Fruit fly (Drosophila melanogaster) whole organism, prepupa: Measurements from ENCODE around the gene gpp.

Experiments
- Blimp-1 ChIP-seq: fragments of 200-800 bp; sonication (Bioruptor generic); optimal IDR thresholded peaks from 3 replicates; lab custom pipeline; 2017; ENCODE audit warnings: missing biosample characterization, missing genetic modification characterization, mild to moderate bottlenecking, moderate library complexity, missing genetic modification reagents
- CG10631 ChIP-seq: fragments of 200-800 bp; sonication (Bioruptor generic); optimal IDR thresholded peaks from 2 replicates; lab custom pipeline; 2016; ENCODE audit warnings: missing biosample characterization, missing genetic modification characterization
- CG10669 ChIP-seq: fragments of 200-800 bp; sonication (Bioruptor generic); optimal IDR thresholded peaks from 3 replicates; lab custom pipeline; 2018; ENCODE audit warnings: missing biosample characterization, mild to moderate bottlenecking, missing genetic modification characterization, moderate library complexity
- CG11762 ChIP-seq: fragments of 200-800 bp; sonication (Bioruptor generic); optimal IDR thresholded peaks from 3 replicates; lab custom pipeline; 2016; ENCODE audit warnings: missing biosample characterization, missing genetic modification characterization; ENCODE audit not compliant: insufficient read depth
- CG11902 ChIP-seq: fragments of 200-800 bp; sonication (Bioruptor generic); optimal IDR thresholded peaks from 3 replicates; lab custom pipeline; 2016; ENCODE audit warnings: missing biosample characterization, missing genetic modification characterization
- CG1621 ChIP-seq: fragments of 200-800 bp; sonication (Bioruptor generic); optimal IDR thresholded peaks from 3 replicates; lab custom pipeline; 2018; ENCODE audit warnings: missing biosample characterization, mild to moderate bottlenecking, missing genetic modification characterization
- CG16779 ChIP-seq: fragments of 200-800 bp; sonication (Bioruptor generic); optimal IDR thresholded peaks from 3 replicates; lab custom pipeline; 2017; ENCODE audit warnings: missing biosample characterization, mild to moderate bottlenecking, missing genetic modification characterization
- CG3032 ChIP-seq: fragments of 200-800 bp; optimal IDR thresholded peaks from 2 replicates; lab custom pipeline; 2019; ENCODE audit warnings: missing biosample characterization, mild to moderate bottlenecking, missing genetic modification characterization, moderate library complexity
- CG31627 ChIP-seq: fragments of 200-800 bp; sonication (Bioruptor generic); optimal IDR thresholded peaks from 3 replicates; lab custom pipeline; 2016; ENCODE audit warnings: missing biosample characterization, missing genetic modification characterization
- CG32006 ChIP-seq: fragments of 200-800 bp; sonication (Bioruptor generic); optimal IDR thresholded peaks from 3 replicates; lab custom pipeline; 2017; ENCODE audit warnings: missing biosample characterization, mild to moderate bottlenecking, missing genetic modification characterization
- CG34406 ChIP-seq: fragments of 200-800 bp; sonication (Bioruptor generic); optimal IDR thresholded peaks from 3 replicates; lab custom pipeline; 2016; ENCODE audit warnings: missing biosample characterization, missing genetic modification characterization
- CG3919 ChIP-seq: fragments of 200-800 bp; sonication (Bioruptor generic); optimal IDR thresholded peaks from 3 replicates; lab custom pipeline; 2016; ENCODE audit warnings: missing biosample characterization, missing genetic modification characterization
- CG4318 ChIP-seq: fragments of 200-800 bp; sonication (Bioruptor generic); optimal IDR thresholded peaks from 3 replicates; lab custom pipeline; 2017; ENCODE audit warnings: missing biosample characterization, mild to moderate bottlenecking, missing genetic modification characterization
- CG6163 ChIP-seq: fragments of 200-800 bp; sonication (Bioruptor generic); IDR thresholded peaks from 3 replicates; pipeline ENCODE4 v1.3.6; 2022; ENCODE audit warnings: missing biosample characterization, missing genetic modification characterization
- CG6808 ChIP-seq: fragments of 200-800 bp; sonication (Bioruptor generic); optimal IDR thresholded peaks from 3 replicates; lab custom pipeline; 2017; ENCODE audit warnings: missing biosample characterization, missing genetic modification characterization, mild to moderate bottlenecking, moderate library complexity, missing genetic modification reagents
- CG8319 ChIP-seq: fragments of 200-800 bp; sonication (Bioruptor generic); optimal IDR thresholded peaks from 3 replicates; lab custom pipeline; 2016; ENCODE audit warnings: missing biosample characterization, missing genetic modification characterization
- CG9139 ChIP-seq: fragments of 200-800 bp; sonication (Bioruptor generic); optimal IDR thresholded peaks from 3 replicates; lab custom pipeline; 2017; ENCODE audit warnings: missing biosample characterization, mild to moderate bottlenecking, missing genetic modification characterization
- Eip75B ChIP-seq: fragments of 200-800 bp; sonication (Bioruptor generic); optimal IDR thresholded peaks from 3 replicates; lab custom pipeline; 2016; ENCODE audit warnings: missing biosample characterization, missing genetic modification characterization
- Eip78C ChIP-seq: fragments of 200-800 bp; sonication (Bioruptor generic); peaks from one replicate; lab custom pipeline; 2016; ENCODE audit warnings: missing biosample characterization, missing genetic modification characterization
- Ets21C ChIP-seq: fragments of 200-800 bp; sonication (Bioruptor generic); optimal IDR thresholded peaks from 3 replicates; lab custom pipeline; 2016; ENCODE audit warnings: missing biosample characterization, missing genetic modification characterization
- Ets96B ChIP-seq: fragments of 200-800 bp; optimal IDR thresholded peaks from 2 replicates; lab custom pipeline; 2019; ENCODE audit warnings: missing biosample characterization, mild to moderate bottlenecking, missing genetic modification characterization, moderate library complexity
- Hr38 ChIP-seq: sonication (Bioruptor generic); optimal IDR thresholded peaks from 2 replicates; lab custom pipeline; 2016; ENCODE audit warnings: missing biosample characterization, missing genetic modification characterization
- Hr4 ChIP-seq: fragments of 200-800 bp; sonication (Bioruptor generic); optimal IDR thresholded peaks from 3 replicates; lab custom pipeline; 2016; ENCODE audit warnings: missing biosample characterization, missing genetic modification characterization
- Lpt ChIP-seq: fragments of 200-800 bp; sonication (Bioruptor generic); optimal IDR thresholded peaks from 3 replicates; lab custom pipeline; 2016; ENCODE audit warnings: missing biosample characterization, missing genetic modification characterization
- Met ChIP-seq: fragments of 200-800 bp; sonication (Bioruptor generic); optimal IDR thresholded peaks from 3 replicates; lab custom pipeline; 2016; ENCODE audit warnings: missing biosample characterization, missing genetic modification characterization
- OdsH ChIP-seq: fragments of 200-800 bp; sonication (Bioruptor generic); optimal IDR thresholded peaks from 3 replicates; lab custom pipeline; 2016; ENCODE audit warnings: missing biosample characterization, missing genetic modification characterization
- Smox ChIP-seq: fragments of 200-800 bp; sonication (Bioruptor generic); optimal IDR thresholded peaks from 3 replicates; lab custom pipeline; 2016; ENCODE audit warnings: missing biosample characterization, missing genetic modification characterization
- Sox102F ChIP-seq: fragments of 200-800 bp; sonication (Bioruptor generic); optimal IDR thresholded peaks from 2 replicates; lab custom pipeline; 2016; ENCODE audit warnings: missing biosample characterization, mild to moderate bottlenecking, missing genetic modification characterization
- Sox14 ChIP-seq: fragments of 200-800 bp; sonication (Bioruptor generic); optimal IDR thresholded peaks from 3 replicates; lab custom pipeline; 2016; ENCODE audit warnings: missing biosample characterization, missing genetic modification characterization
- Sox15 ChIP-seq: fragments of 200-800 bp; sonication (Bioruptor generic); optimal IDR thresholded peaks from 3 replicates; lab custom pipeline; 2016; ENCODE audit warnings: missing biosample characterization, missing genetic modification characterization
- achi ChIP-seq: fragments of 200-800 bp; sonication (Bioruptor generic); optimal IDR thresholded peaks from 3 replicates; lab custom pipeline; 2016; ENCODE audit warnings: missing biosample characterization, missing genetic modification characterization
- cyc ChIP-seq: fragments of 200-800 bp; sonication (Bioruptor generic); optimal IDR thresholded peaks from 3 replicates; lab custom pipeline; 2016; ENCODE audit warnings: missing biosample characterization, missing genetic modification characterization
- dsx ChIP-seq: fragments of 200-800 bp; optimal IDR thresholded peaks from 3 replicates; lab custom pipeline; 2019; ENCODE audit warnings: missing biosample characterization, mild to moderate bottlenecking, missing genetic modification characterization, moderate library complexity; ENCODE audit not compliant: poor library complexity, severe bottlenecking
- esn ChIP-seq: fragments of 200-800 bp; sonication (Bioruptor generic); optimal IDR thresholded peaks from 2 replicates; lab custom pipeline; 2016; ENCODE audit warnings: missing biosample characterization, mild to moderate bottlenecking, missing genetic modification characterization, moderate library complexity
- fd59A ChIP-seq: fragments of 200-800 bp; sonication (Bioruptor generic); optimal IDR thresholded peaks from 2 replicates; lab custom pipeline; 2017; ENCODE audit warnings: missing biosample characterization, mild to moderate bottlenecking, missing genetic modification characterization, missing genetic modification reagents
- fd85E ChIP-seq: fragments of 200-800 bp; sonication (Bioruptor generic); optimal IDR thresholded peaks from 3 replicates; lab custom pipeline; 2016; ENCODE audit warnings: missing biosample characterization, missing genetic modification characterization
- fkh ChIP-seq: fragments of 200-800 bp; sonication (Bioruptor generic); optimal IDR thresholded peaks from 3 replicates; lab custom pipeline; 2017; ENCODE audit warnings: missing biosample characterization, mild to moderate bottlenecking, missing genetic modification characterization, moderate library complexity
- lz ChIP-seq: fragments of 200-800 bp; sonication (Bioruptor generic); optimal IDR thresholded peaks from 3 replicates; lab custom pipeline; 2016; ENCODE audit warnings: missing biosample characterization, missing genetic modification characterization
- net ChIP-seq: fragments of 200-800 bp; sonication (Bioruptor generic); optimal IDR thresholded peaks from 3 replicates; lab custom pipeline; 2016; ENCODE audit warnings: missing biosample characterization, missing genetic modification characterization
- salr ChIP-seq, 2 experiments: fragments of 200-800 bp; sonication (Bioruptor generic); optimal IDR thresholded peaks; 3 replicates each; lab custom pipeline; 2016 to 2018; ENCODE audit warnings: missing biosample characterization in 2 of 2, missing genetic modification characterization in 2 of 2, mild to moderate bottlenecking in 1 of 2
- spab ChIP-seq: fragments of 200-800 bp; sonication (Bioruptor generic); optimal IDR thresholded peaks from 2 replicates; lab custom pipeline; 2017; ENCODE audit warnings: missing biosample characterization, mild to moderate bottlenecking, missing genetic modification characterization, missing genetic modification reagents
- ss ChIP-seq, 2 experiments: fragments of 200-800 bp; sonication (Bioruptor generic); optimal IDR thresholded peaks; 2 replicates in 1 of 2; 3 replicates in 1 of 2; lab custom pipeline; 2017 to 2018; ENCODE audit warnings: mild to moderate bottlenecking in 2 of 2, missing biosample characterization in 2 of 2, missing genetic modification characterization in 2 of 2, moderate library complexity in 1 of 2
- svp ChIP-seq: fragments of 200-800 bp; sonication (Bioruptor generic); peaks from one replicate; lab custom pipeline; 2016; ENCODE audit warnings: missing biosample characterization, missing genetic modification characterization
- topi ChIP-seq: fragments of 200-800 bp; sonication (Bioruptor generic); optimal IDR thresholded peaks from 3 replicates; lab custom pipeline; 2016; ENCODE audit warnings: missing biosample characterization, missing genetic modification characterization
- vri ChIP-seq: fragments of 200-800 bp; sonication (Bioruptor generic); optimal IDR thresholded peaks from 3 replicates; lab custom pipeline; 2016; ENCODE audit warnings: missing biosample characterization, mild to moderate bottlenecking, missing genetic modification characterization

gpp gene

dm6 chr3R:6404174-6404573 lies 2.5 kb upstream of the gpp start (continued):
- TF ChIP-seq CG31627 (GFP tag; lab: Kevin White, UChicago): peak; percentile 79
- peak; percentile 80 for TF ChIP-seq Sox14 (GFP tag; lab: Kevin White, UChicago)
- TF ChIP-seq Lpt (GFP tag; lab: Kevin White, UChicago): peak; percentile 72
- TF ChIP-seq CG11762 (GFP tag; lab: Kevin White, UChicago): peak; percentile 67
- peak; percentile 64 for TF ChIP-seq CG10669 (GFP tag; lab: Kevin White, UChicago)
- TF ChIP-seq CG34406: peak; percentile 70
- TF ChIP-seq topi: peak; percentile 75
- TF ChIP-seq Hr38 (GFP tag; lab: Kevin White, UChicago): no peak

dm6 chr3R:6405239-6405638 lies 1.4 kb upstream of the gpp start:
- TF ChIP-seq Ets21C (GFP tag; lab: Kevin White, UChicago) (no peak), Eip78C (GFP tag; lab: Kevin White, UChicago) (peak; percentile 62), fd85E (GFP tag; lab: Kevin White, UChicago) (peak; percentile 35), lz (GFP tag; lab: Kevin White, UChicago) (no peak), svp (peak; percentile 50), topi (no peak)

- peak; percentile 63 for TF ChIP-seq dsx
- no peak for TF ChIP-seq Eip75B (GFP tag; lab: Kevin White, UChicago)
- TF ChIP-seq CG9139 (GFP tag; lab: Kevin White, UChicago): peak; percentile 39
- TF ChIP-seq spab (GFP tag; lab: Kevin White, UChicago): no peak
- peak; percentile 22 for TF ChIP-seq OdsH (GFP tag; lab: Kevin White, UChicago)
- TF ChIP-seq Sox102F (GFP tag; lab: Kevin White, UChicago): peak; percentile 9
- no peak for TF ChIP-seq CG8319 (GFP tag; lab: Kevin White, UChicago)
- peak; percentile 39 for TF ChIP-seq vri (GFP tag; lab: Kevin White, UChicago)
- peak; percentile 59 for TF ChIP-seq CG3919 (GFP tag; lab: Kevin White, UChicago)
- no peak for TF ChIP-seq CG6808 (GFP tag; lab: Kevin White, UChicago)
- TF ChIP-seq CG34406: peak; percentile 15
- TF ChIP-seq CG6163 (GFP tag; lab: Robert Waterston, UW): no peak
- TF ChIP-seq CG11762 (GFP tag; lab: Kevin White, UChicago): no peak
- TF ChIP-seq Sox14 (GFP tag; lab: Kevin White, UChicago): peak; percentile 29
- no peak for TF ChIP-seq CG1621
- peak; percentile 11 for TF ChIP-seq Smox (GFP tag; lab: Kevin White, UChicago)
- TF ChIP-seq Eip78C (GFP tag; lab: Kevin White, UChicago): peak; percentile 55
- no peak for TF ChIP-seq cyc
- TF ChIP-seq achi (GFP tag; lab: Kevin White, UChicago): peak; percentile 29
- TF ChIP-seq fd59A (GFP tag; lab: Kevin White, UChicago): no peak
- TF ChIP-seq CG11902: no peak
- peak; percentile 10 for TF ChIP-seq CG3032 (tag; lab: Kevin White, UChicago)
- no peak for TF ChIP-seq Met (GFP tag; lab: Kevin White, UChicago)
- no peak for TF ChIP-seq Blimp-1
- TF ChIP-seq Ets21C (GFP tag; lab: Kevin White, UChicago): no peak
- TF ChIP-seq CG4318 (GFP tag; lab: Kevin White, UChicago): no peak
- TF ChIP-seq Ets96B (tag; lab: Kevin White, UChicago): no peak
- peak in 1 of 2 experiments; percentile 27 for TF ChIP-seq salr (GFP tag; optimal IDR thresholded peaks at IDR 0.05; lab: Kevin White, UChicago)
- TF ChIP-seq esn: no peak
- TF ChIP-seq Hr4 (GFP tag; lab: Kevin White, UChicago): peak; percentile 35
- TF ChIP-seq net (GFP tag; lab: Kevin White, UChicago): peak; percentile 34
- TF ChIP-seq CG32006 (GFP tag; lab: Kevin White, UChicago): peak; percentile 21
- peak in 1 of 2 experiments; percentile 16 for TF ChIP-seq ss (GFP tag; optimal IDR thresholded peaks at IDR 0.05; lab: Kevin White, UChicago)
- TF ChIP-seq fkh: peak; percentile 68
- no peak for TF ChIP-seq CG10669 (GFP tag; lab: Kevin White, UChicago)
- peak; percentile 0 for TF ChIP-seq CG10631 (GFP tag; lab: Kevin White, UChicago)
- TF ChIP-seq CG16779 (tag; lab: Kevin White, UChicago): peak; percentile 37
- TF ChIP-seq Sox15 (GFP tag; lab: Kevin White, UChicago): no peak
These were observed 735 bp upstream of the gpp start, which contains the start of gene Dmtn for dm6 chr3R:6405674-6406565. TSS of gene Dmtn (minus strand) at chr3R:6405895.
